Fruit fly (Drosophila melanogaster) whole organism, wandering third instar larva: ENCODE results near the gene CG33229.

Experiments
- CG32264 ChIP-seq: fragments of 200-800 bp; sonication (Bioruptor generic); optimal IDR thresholded peaks from 2 replicates; lab custom pipeline; 2016; ENCODE audit warnings: missing biosample characterization, missing genetic modification characterization
- CG9705 ChIP-seq: fragments of 200-800 bp; sonication (Bioruptor generic); optimal IDR thresholded peaks from 2 replicates; lab custom pipeline; 2018; ENCODE audit warnings: missing biosample characterization, mild to moderate bottlenecking, missing genetic modification characterization
- Dfd ChIP-seq: fragments of >200 bp; optimal IDR thresholded peaks from 2 replicates; lab custom pipeline; 2017; ENCODE audit warnings: missing biosample characterization, missing genetic modification characterization
- Dif ChIP-seq: fragments of 200-275, 200-300 bp; sonication (Bioruptor generic); optimal IDR thresholded peaks from 2 replicates; lab custom pipeline; 2018; ENCODE audit warnings: missing biosample characterization, missing genetic modification characterization; ENCODE audit not compliant: partially characterized antibody
- HLH106 ChIP-seq: fragments of 200-800 bp; optimal IDR thresholded peaks from 3 replicates; lab custom pipeline; 2019; ENCODE audit warnings: missing biosample characterization, mild to moderate bottlenecking, missing genetic modification characterization, moderate library complexity
- Hr78 ChIP-seq: fragments of >200 bp; optimal IDR thresholded peaks from 2 replicates; lab custom pipeline; 2017; ENCODE audit warnings: missing biosample characterization, missing genetic modification characterization
- Hr83 ChIP-seq: fragments of 200-300 bp; sonication (Bioruptor generic); optimal IDR thresholded peaks from 2 replicates; lab custom pipeline; 2016; ENCODE audit warnings: missing biosample characterization, mild to moderate bottlenecking, missing genetic modification characterization, moderate library complexity; ENCODE audit not compliant: poor library complexity, severe bottlenecking
- Jra ChIP-seq: sonication (Bioruptor generic); optimal IDR thresholded peaks from 2 replicates; lab custom pipeline; 2016; ENCODE audit warnings: missing biosample characterization, missing genetic modification characterization
- Mio ChIP-seq: sonication (Bioruptor generic); optimal IDR thresholded peaks from 2 replicates; lab custom pipeline; 2016; ENCODE audit warnings: missing biosample characterization, missing genetic modification characterization
- Myc ChIP-seq: fragments of >200 bp; optimal IDR thresholded peaks from 2 replicates; lab custom pipeline; 2017
- OdsH ChIP-seq: fragments of 200-800 bp; sonication (Bioruptor generic); optimal IDR thresholded peaks from 2 replicates; lab custom pipeline; 2016; ENCODE audit warnings: missing biosample characterization, mild to moderate bottlenecking, missing genetic modification characterization
- Sp1 ChIP-seq: fragments of 200-800 bp; sonication (Bioruptor generic); optimal IDR thresholded peaks from 3 replicates; lab custom pipeline; 2019; ENCODE audit warnings: missing biosample characterization, mild to moderate bottlenecking, missing genetic modification characterization, moderate library complexity
- Vsx2 ChIP-seq: fragments of 200-300, 225-300 bp; sonication (Bioruptor generic); optimal IDR thresholded peaks from 2 replicates; lab custom pipeline; 2018; ENCODE audit warnings: missing biosample characterization, missing genetic modification characterization; ENCODE audit not compliant: partially characterized antibody
- br ChIP-seq: fragments of 200-800 bp; sonication (Bioruptor generic); optimal IDR thresholded peaks from 2 replicates; lab custom pipeline; 2016; ENCODE audit warnings: missing biosample characterization, missing genetic modification characterization
- brk ChIP-seq: fragments of 200-800 bp; sonication (Bioruptor generic); optimal IDR thresholded peaks from 2 replicates; lab custom pipeline; 2016; ENCODE audit warnings: missing biosample characterization, mild to moderate bottlenecking, missing genetic modification characterization
- dl ChIP-seq, 2 experiments: fragments of 175-275, 200-275 bp in 1 of 2; fragments of 200-275 bp in 1 of 2; sonication (Bioruptor generic); optimal IDR thresholded peaks; lab custom pipeline; 2018; ENCODE audit warnings: mild to moderate bottlenecking in 2 of 2, missing biosample characterization in 2 of 2, missing genetic modification characterization in 2 of 2, moderate library complexity in 2 of 2; ENCODE audit not compliant: partially characterized antibody in 2 of 2, insufficient read depth in 1 of 2
- dsf ChIP-seq: sonication (Bioruptor generic); optimal IDR thresholded peaks from 2 replicates; lab custom pipeline; 2016; ENCODE audit warnings: missing biosample characterization, missing genetic modification characterization, borderline replicate concordance
- ey ChIP-seq: fragments of 200-800 bp; sonication (Bioruptor generic); optimal IDR thresholded peaks from 2 replicates; lab custom pipeline; 2016; ENCODE audit warnings: missing biosample characterization, missing genetic modification characterization
- foxo ChIP-seq, 2 experiments: fragments of 200-800 bp; sonication (Bioruptor generic); optimal IDR thresholded peaks; 2 replicates in 1 of 2; 3 replicates in 1 of 2; lab custom pipeline; 2016 to 2017; ENCODE audit warnings: missing biosample characterization in 2 of 2, missing genetic modification characterization in 2 of 2
- fru ChIP-seq: fragments of 200-800 bp; sonication (Bioruptor generic); optimal IDR thresholded peaks from 3 replicates; lab custom pipeline; 2016; ENCODE audit warnings: missing biosample characterization, mild to moderate bottlenecking, missing genetic modification characterization
- h ChIP-seq: fragments of 200-800 bp; sonication (Bioruptor generic); optimal IDR thresholded peaks from 3 replicates; lab custom pipeline; 2016; ENCODE audit warnings: missing biosample characterization, mild to moderate bottlenecking, missing genetic modification characterization
- lola ChIP-seq: fragments of >200 bp; optimal IDR thresholded peaks from 2 replicates; lab custom pipeline; 2017; ENCODE audit warnings: missing biosample characterization, missing genetic modification characterization
- pan ChIP-seq: fragments of >200 bp; optimal IDR thresholded peaks from 2 replicates; lab custom pipeline; 2017
- psq ChIP-seq: fragments of 200-800 bp; sonication (Bioruptor generic); optimal IDR thresholded peaks from 3 replicates; lab custom pipeline; 2017; ENCODE audit warnings: missing biosample characterization, mild to moderate bottlenecking, missing genetic modification characterization, moderate library complexity
- rgr ChIP-seq: fragments of 200-800 bp; sonication (Bioruptor generic); optimal IDR thresholded peaks from 3 replicates; lab custom pipeline; 2016; ENCODE audit warnings: missing biosample characterization, mild to moderate bottlenecking, missing genetic modification characterization
- sage ChIP-seq: fragments of 200-800 bp; sonication (Bioruptor generic); optimal IDR thresholded peaks from 2 replicates; lab custom pipeline; 2016; ENCODE audit warnings: missing biosample characterization, mild to moderate bottlenecking, missing genetic modification characterization
- sv ChIP-seq: fragments of 200-800 bp; sonication (Bioruptor generic); optimal IDR thresholded peaks from 3 replicates; lab custom pipeline; 2016; ENCODE audit warnings: missing biosample characterization, missing genetic modification characterization
- woc ChIP-seq: sonication (Bioruptor generic); optimal IDR thresholded peaks from 2 replicates; lab custom pipeline; 2016; ENCODE audit warnings: missing biosample characterization, mild to moderate bottlenecking, missing genetic modification characterization

CG33229 gene

dm6 chr3L:178913-179488 is 44.7 kb upstream of the CG33229 start, which contains the start of gene Vdup1:
Vdup1 (minus strand) TSS chr3L:178963.
- TF ChIP-seq pan (lab: Kevin White, UChicago) (no peak), Mio (GFP tag; lab: Kevin White, UChicago) (no peak), rgr (GFP tag; lab: Kevin White, UChicago) (no peak), Vsx2 (GFP tag; lab: Kevin White, UChicago) (no peak), Sp1 (GFP tag; lab: Kevin White, UChicago) (no peak), sv (GFP tag; lab: Kevin White, UChicago) (no peak), Hr78 (GFP tag; lab: Kevin White, UChicago) (no peak)
- TF ChIP-seq, all 38 proteins: peak for 0

- TF ChIP-seq Mio (GFP tag; lab: Kevin White, UChicago), result no peak
- TF ChIP-seq Dif (GFP tag; lab: Kevin White, UChicago), result peak; percentile 88
- no peak for TF ChIP-seq lola (GFP tag; lab: Kevin White, UChicago)
- TF ChIP-seq h (GFP tag; lab: Kevin White, UChicago), result no peak
- no peak for TF ChIP-seq brk
- no peak for TF ChIP-seq Vsx2 (GFP tag; lab: Kevin White, UChicago)
- peak; percentile 49 to 77 for TF ChIP-seq dl (GFP tag; optimal IDR thresholded peaks at IDR 0.05; lab: Kevin White, UChicago; ENCODE audit: insufficient read depth in 1 of 2, partially characterized antibody in 2 of 2)
- TF ChIP-seq CG32264 (GFP tag; lab: Kevin White, UChicago), result no peak
These were observed 44.0 kb upstream of the CG33229 start, which contains the start of gene CG13875 for dm6 chr3L:179490-180261. CG13875 (plus strand) TSS chr3L:179923.

- TF ChIP-seq Vsx2 (GFP tag; lab: Kevin White, UChicago) (no peak), Hr83 (GFP tag; lab: Kevin White, UChicago) (peak; percentile 13)
These were observed 43.4 kb upstream of the CG33229 start for dm6 chr3L:180262-180543.

dm6 chr3L:184251-184650 is 39.4 kb upstream of the CG33229 start, which contains the start of the genes CG34140, Mkp and Mtch:
CG34140 (minus strand) TSS chr3L:184424.
Mkp (minus strand) TSS chr3L:184540.
Mtch (plus strand) TSS chr3L:184626.
- peak; percentile 89 for TF ChIP-seq fru (GFP tag; lab: Kevin White, UChicago)
- TF ChIP-seq Dfd (GFP tag; lab: Kevin White, UChicago), result no peak
- TF ChIP-seq CG9705 (GFP tag; lab: Kevin White, UChicago), result peak; percentile 78
- TF ChIP-seq OdsH (GFP tag; lab: Kevin White, UChicago), result peak; percentile 88
- peak; percentile 78 for TF ChIP-seq Hr83 (GFP tag; lab: Kevin White, UChicago)
- TF ChIP-seq Sp1 (GFP tag; lab: Kevin White, UChicago), result peak; percentile 85
- TF ChIP-seq sv (GFP tag; lab: Kevin White, UChicago), result peak; percentile 90
- TF ChIP-seq Jra (GFP tag; lab: Kevin White, UChicago), result peak; percentile 97
- peak; percentile 93 for TF ChIP-seq h (GFP tag; lab: Kevin White, UChicago)
- TF ChIP-seq br (GFP tag; lab: Kevin White, UChicago), result peak; percentile 90
- TF ChIP-seq psq (GFP tag; lab: Kevin White, UChicago), result peak; percentile 80
- peak; percentile 88 for TF ChIP-seq dsf (GFP tag; lab: Kevin White, UChicago)
- TF ChIP-seq ey, result peak; percentile 91
- peak; percentile 87 for TF ChIP-seq HLH106 (tag; lab: Kevin White, UChicago)
- no peak for TF ChIP-seq sage (GFP tag; lab: Kevin White, UChicago)
- TF ChIP-seq foxo (GFP tag; optimal IDR thresholded peaks at IDR 0.05; lab: Kevin White, UChicago), result peak; percentile 76 to 95
- no peak for TF ChIP-seq woc (GFP tag; lab: Kevin White, UChicago)
- TF ChIP-seq Myc (lab: Kevin White, UChicago), result no peak
- no peak for TF ChIP-seq Mio (GFP tag; lab: Kevin White, UChicago)
- peak; percentile 76 for TF ChIP-seq CG32264 (GFP tag; lab: Kevin White, UChicago)
